Worm (Caenorhabditis elegans) whole organism, mixed stage, embryonic: ENCODE data around the gene ugt-3.

Experiments used
- M03D4.4 ChIP-seq: sonication (generic microtip); optimal IDR thresholded peaks from 2 replicates; lab custom pipeline; 2017; ENCODE audit warnings: mild to moderate bottlenecking, missing genetic modification characterization, missing compliant biosample characterization
- blmp-1 ChIP-seq: fragments of 150-350 bp; optimal IDR thresholded peaks from 2 replicates; lab custom pipeline; 2014; ENCODE audit warnings: missing biosample characterization, missing genetic modification characterization
- ceh-39 ChIP-seq: fragments of 150-350 bp; optimal IDR thresholded peaks from 2 replicates; lab custom pipeline; 2014; ENCODE audit warnings: missing biosample characterization, missing genetic modification characterization
- ceh-43 ChIP-seq: fragments of 200-800 bp; sonication (Bioruptor generic); optimal IDR thresholded peaks from 2 replicates; lab custom pipeline; 2018; ENCODE audit warnings: mild to moderate bottlenecking, missing genetic modification characterization, moderate library complexity, missing compliant biosample characterization
- ceh-83 ChIP-seq: fragments of 200-800 bp; sonication (Bioruptor generic); optimal IDR thresholded peaks from 2 replicates; lab custom pipeline; 2018; ENCODE audit warnings: mild to moderate bottlenecking, missing genetic modification characterization, missing compliant biosample characterization
- ces-1 ChIP-seq: fragments of 150-350 bp; optimal IDR thresholded peaks from 2 replicates; lab custom pipeline; 2014; ENCODE audit warnings: missing biosample characterization, missing genetic modification reagents, missing genetic modification characterization
- cnd-1 ChIP-seq: fragments of 200-800 bp; sonication (Bioruptor generic); optimal IDR thresholded peaks from 2 replicates; lab custom pipeline; 2018; ENCODE audit warnings: mild to moderate bottlenecking, missing genetic modification characterization, missing compliant biosample characterization
- drap-1 ChIP-seq: fragments of 200-800 bp; sonication (Bioruptor generic); optimal IDR thresholded peaks from 3 replicates; lab custom pipeline; 2018; ENCODE audit warnings: mild to moderate bottlenecking, missing genetic modification characterization, missing compliant biosample characterization
- elt-1 ChIP-seq: sonication (generic microtip); optimal IDR thresholded peaks from 2 replicates; lab custom pipeline; 2017; ENCODE audit warnings: missing genetic modification characterization, mild to moderate bottlenecking, missing compliant biosample characterization, antibody characterized with exemption, moderate library complexity, borderline replicate concordance; ENCODE audit not compliant: insufficient read depth
- flh-1 ChIP-seq: fragments of 200-800 bp; sonication (Bioruptor generic); optimal IDR thresholded peaks from 2 replicates; lab custom pipeline; 2018; ENCODE audit warnings: mild to moderate bottlenecking, missing genetic modification characterization, moderate library complexity, missing compliant biosample characterization
- ham-2 ChIP-seq: fragments of 200-800 bp; sonication (Bioruptor generic); optimal IDR thresholded peaks from 2 replicates; lab custom pipeline; 2018; ENCODE audit warnings: mild to moderate bottlenecking, missing genetic modification characterization, missing compliant biosample characterization
- hlh-1 ChIP-seq: fragments of 150-350 bp; optimal IDR thresholded peaks from 2 replicates; lab custom pipeline; 2014; ENCODE audit warnings: missing biosample characterization, missing genetic modification reagents, missing genetic modification characterization
- lin-13 ChIP-seq: fragments of 150-350 bp; optimal IDR thresholded peaks from 2 replicates; lab custom pipeline; 2014; ENCODE audit warnings: missing biosample characterization, missing genetic modification characterization
- lin-32 ChIP-seq: fragments of 200-800 bp; sonication (Bioruptor generic); optimal IDR thresholded peaks from 2 replicates; lab custom pipeline; 2018; ENCODE audit warnings: mild to moderate bottlenecking, missing genetic modification characterization, missing compliant biosample characterization
- lsy-2 ChIP-seq: fragments of 150-350 bp; optimal IDR thresholded peaks from 2 replicates; lab custom pipeline; 2014; ENCODE audit warnings: missing biosample characterization, missing genetic modification characterization
- mep-1 ChIP-seq: fragments of 150-350 bp; optimal IDR thresholded peaks from 2 replicates; lab custom pipeline; 2017; ENCODE audit warnings: missing biosample characterization, missing genetic modification reagents, missing genetic modification characterization, inconsistent platforms
- mls-2 ChIP-seq: sonication (generic microtip); optimal IDR thresholded peaks from 2 replicates; lab custom pipeline; 2016; ENCODE audit warnings: mild to moderate bottlenecking, missing genetic modification characterization, moderate library complexity, missing compliant biosample characterization
- nhr-12 ChIP-seq: fragments of 150-350 bp; optimal IDR thresholded peaks from 2 replicates; lab custom pipeline; 2014; ENCODE audit warnings: missing biosample characterization, missing genetic modification characterization
- nhr-2 ChIP-seq: fragments of 150-350 bp; optimal IDR thresholded peaks from 2 replicates; lab custom pipeline; 2014; ENCODE audit warnings: missing biosample characterization, missing genetic modification characterization
- nhr-237 ChIP-seq: fragments of 150-350 bp; optimal IDR thresholded peaks from 2 replicates; lab custom pipeline; 2014; ENCODE audit warnings: missing biosample characterization, missing genetic modification characterization
- nhr-28 ChIP-seq: fragments of 150-350 bp; optimal IDR thresholded peaks from 2 replicates; lab custom pipeline; 2014; ENCODE audit warnings: missing biosample characterization, missing genetic modification characterization
- nhr-76 ChIP-seq: sonication (generic microtip); optimal IDR thresholded peaks from 2 replicates; lab custom pipeline; 2017; ENCODE audit warnings: missing biosample characterization, missing genetic modification characterization
- pha-4 ChIP-seq: fragments of 150-350 bp; optimal IDR thresholded peaks from 2 replicates; lab custom pipeline; 2018; ENCODE audit warnings: missing biosample characterization, missing genetic modification reagents, missing genetic modification characterization
- sem-2 ChIP-seq: fragments of 200-800 bp; sonication (Bioruptor generic); optimal IDR thresholded peaks from 2 replicates; lab custom pipeline; 2018; ENCODE audit warnings: mild to moderate bottlenecking, missing genetic modification characterization, missing compliant biosample characterization
- snpc-4 ChIP-seq: fragments of 150-350 bp; optimal IDR thresholded peaks from 2 replicates; lab custom pipeline; 2014; ENCODE audit warnings: missing biosample characterization, missing genetic modification characterization
- sptf-1 ChIP-seq: sonication (generic microtip); optimal IDR thresholded peaks from 2 replicates; lab custom pipeline; 2017; ENCODE audit warnings: mild to moderate bottlenecking, missing genetic modification characterization, moderate library complexity, missing compliant biosample characterization
- tbx-8 ChIP-seq: fragments of 200-800 bp; sonication (Bioruptor generic); optimal IDR thresholded peaks from 2 replicates; lab custom pipeline; 2018; ENCODE audit warnings: mild to moderate bottlenecking, missing genetic modification characterization, moderate library complexity, missing compliant biosample characterization
- unc-120 ChIP-seq: sonication (generic microtip); optimal IDR thresholded peaks from 2 replicates; lab custom pipeline; 2017; ENCODE audit warnings: missing genetic modification characterization, missing compliant biosample characterization; ENCODE audit not compliant: poor library complexity, severe bottlenecking
- unc-39 ChIP-seq: fragments of 150-350 bp; optimal IDR thresholded peaks from 2 replicates; lab custom pipeline; 2014; ENCODE audit warnings: missing biosample characterization, missing genetic modification characterization
- unc-62 ChIP-seq: fragments of 150-350 bp; optimal IDR thresholded peaks from 2 replicates; lab custom pipeline; 2014; ENCODE audit warnings: missing biosample characterization, missing genetic modification reagents, missing genetic modification characterization
- zip-8 ChIP-seq: fragments of 150-350 bp; optimal IDR thresholded peaks from 2 replicates; lab custom pipeline; 2014; ENCODE audit warnings: missing biosample characterization, missing genetic modification characterization
- ztf-11 ChIP-seq: fragments of 150-350 bp; optimal IDR thresholded peaks from 2 replicates; lab custom pipeline; 2014; ENCODE audit warnings: missing biosample characterization, missing genetic modification characterization

Gene ugt-3

ce11 chrV:12816672-12817071 lies 16.6 kb upstream of the ugt-3 start:
- TF ChIP-seq ceh-83 (GFP tag; lab: Kevin White, UChicago) (no peak), nhr-12 (tag; lab: Kevin White, UChicago) (no peak)

DNA sequence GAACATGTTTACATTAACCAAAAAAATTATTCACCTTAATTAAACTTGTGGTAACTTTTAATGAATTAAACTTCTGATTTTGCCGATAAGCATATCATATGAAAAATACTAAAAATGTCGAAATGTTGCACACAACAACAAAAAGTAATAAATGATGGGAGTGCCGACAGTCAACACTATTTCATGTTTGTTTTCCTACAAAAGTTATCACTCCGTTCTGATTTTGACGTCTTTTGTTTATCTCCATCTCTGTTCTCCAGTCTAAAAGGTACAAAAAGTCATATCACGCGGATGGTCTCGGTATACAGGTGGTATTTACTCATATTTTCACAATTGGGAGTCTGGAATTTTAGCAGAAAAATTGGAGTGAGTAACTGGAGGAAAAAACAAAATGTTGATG lies 15.3 kb upstream of the ugt-3 start:
- TF ChIP-seq mls-2 (no peak), blmp-1 (tag; lab: Kevin White, UChicago) (no peak), elt-1 (tag; lab: Kevin White, UChicago) (no peak), zip-8 (no peak), mep-1 (tag; lab: Kevin White, UChicago) (no peak), flh-1 (GFP tag; lab: Kevin White, UChicago) (no peak), ceh-39 (tag; lab: Kevin White, UChicago) (no peak), drap-1 (GFP tag; lab: Kevin White, UChicago) (no peak), cnd-1 (no peak), nhr-28 (tag; lab: Kevin White, UChicago) (no peak), tbx-8 (GFP tag; lab: Kevin White, UChicago) (no peak), M03D4.4 (tag; lab: Kevin White, UChicago) (no peak), ceh-83 (GFP tag; lab: Kevin White, UChicago) (no peak)

DNA sequence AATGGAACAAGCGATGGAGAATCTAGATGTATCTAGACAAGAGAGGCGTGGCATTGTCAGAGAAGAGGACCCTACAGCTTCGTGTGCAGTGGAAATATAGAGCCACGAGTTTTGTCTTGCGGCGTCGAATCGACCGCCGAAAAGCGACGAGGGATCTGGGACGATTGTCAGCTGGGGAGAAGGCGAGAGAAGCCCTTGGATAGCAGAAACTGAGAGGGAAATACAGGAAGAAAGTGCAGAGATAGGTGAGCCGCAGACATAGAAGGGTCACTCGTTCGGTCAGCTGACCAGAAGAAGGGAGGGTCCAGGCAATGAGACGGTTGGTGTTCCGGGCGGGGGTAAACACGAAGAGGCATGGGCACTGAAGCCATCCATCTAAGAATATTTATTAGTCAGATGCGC lies 14.4 kb upstream of the ugt-3 start:
- peak; percentile 39 for TF ChIP-seq ces-1 (GFP tag; lab: Kevin White, UChicago)
- no peak for TF ChIP-seq ceh-39 (tag; lab: Kevin White, UChicago)
- TF ChIP-seq pha-4 (tag; lab: Kevin White, UChicago): peak; percentile 69
- TF ChIP-seq mep-1 (tag; lab: Kevin White, UChicago): no peak
- peak; percentile 13 for TF ChIP-seq ztf-11 (tag; lab: Kevin White, UChicago)
- peak; percentile 85 for TF ChIP-seq unc-120
- TF ChIP-seq unc-62: peak; percentile 55
- peak; percentile 75 for TF ChIP-seq ham-2 (GFP tag; lab: Kevin White, UChicago)
- TF ChIP-seq unc-39 (tag; lab: Kevin White, UChicago): no peak
- peak; percentile 9 for TF ChIP-seq lsy-2 (tag; lab: Kevin White, UChicago)
- peak; percentile 47 for TF ChIP-seq sptf-1 (tag; lab: Kevin White, UChicago)
- TF ChIP-seq hlh-1 (tag; lab: Kevin White, UChicago): peak; percentile 82
- peak; percentile 40 for TF ChIP-seq drap-1 (GFP tag; lab: Kevin White, UChicago)
- TF ChIP-seq, all 35 proteins: peak for 10

ce11 chrV:12814022-12814421 lies 14.0 kb upstream of the ugt-3 start, which contains the start of gene ZC443.3:
Gene ZC443.3, minus strand, starts transcription at chrV:12814122.
- TF ChIP-seq lin-13 (tag; lab: Kevin White, UChicago) (no peak), nhr-2 (tag; lab: Kevin White, UChicago) (no peak), unc-120 (no peak), ham-2 (GFP tag; lab: Kevin White, UChicago) (no peak), drap-1 (GFP tag; lab: Kevin White, UChicago) (no peak), nhr-237 (tag; lab: Kevin White, UChicago) (no peak), elt-1 (tag; lab: Kevin White, UChicago) (no peak), lsy-2 (tag; lab: Kevin White, UChicago) (no peak), snpc-4 (tag; lab: Kevin White, UChicago) (no peak), ces-1 (GFP tag; lab: Kevin White, UChicago) (no peak), nhr-12 (tag; lab: Kevin White, UChicago) (no peak), sem-2 (no peak), blmp-1 (tag; lab: Kevin White, UChicago) (no peak), ztf-11 (tag; lab: Kevin White, UChicago) (no peak), tbx-8 (GFP tag; lab: Kevin White, UChicago) (no peak), unc-62 (no peak), ceh-39 (tag; lab: Kevin White, UChicago) (no peak), ceh-83 (GFP tag; lab: Kevin White, UChicago) (no peak), sptf-1 (tag; lab: Kevin White, UChicago) (no peak), M03D4.4 (tag; lab: Kevin White, UChicago) (no peak)

DNA sequence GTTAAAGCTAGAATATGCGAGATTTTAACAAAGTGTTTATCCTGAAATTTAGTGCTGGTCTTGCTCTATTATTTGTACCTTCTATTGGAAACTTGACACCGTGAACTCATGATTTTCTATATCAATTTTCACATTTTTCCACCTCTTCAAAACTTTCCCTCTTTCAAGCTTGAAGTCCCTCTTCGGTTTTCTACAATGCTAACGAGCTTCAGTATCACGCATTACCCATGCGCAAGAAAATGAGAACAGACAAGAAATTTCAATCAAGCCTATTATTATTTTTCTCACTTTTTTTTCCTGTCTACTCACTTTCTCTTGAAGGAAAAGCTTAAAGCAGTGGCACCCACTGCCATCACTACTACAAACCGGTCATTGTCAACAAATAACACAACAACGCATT lies 11.7 kb upstream of the ugt-3 start:
- TF ChIP-seq zip-8 (no peak), mep-1 (tag; lab: Kevin White, UChicago) (no peak), elt-1 (tag; lab: Kevin White, UChicago) (no peak), ceh-43 (GFP tag; lab: Kevin White, UChicago) (no peak), nhr-76 (tag; lab: Kevin White, UChicago) (no peak), lsy-2 (tag; lab: Kevin White, UChicago) (no peak), ztf-11 (tag; lab: Kevin White, UChicago) (no peak), nhr-237 (tag; lab: Kevin White, UChicago) (no peak), unc-39 (tag; lab: Kevin White, UChicago) (no peak), lin-13 (tag; lab: Kevin White, UChicago) (no peak), M03D4.4 (tag; lab: Kevin White, UChicago) (no peak), tbx-8 (GFP tag; lab: Kevin White, UChicago) (no peak), sptf-1 (tag; lab: Kevin White, UChicago) (no peak), ceh-83 (GFP tag; lab: Kevin White, UChicago) (no peak), nhr-2 (tag; lab: Kevin White, UChicago) (no peak), ces-1 (GFP tag; lab: Kevin White, UChicago) (no peak), lin-32 (GFP tag; lab: Kevin White, UChicago) (no peak), flh-1 (GFP tag; lab: Kevin White, UChicago) (no peak), drap-1 (GFP tag; lab: Kevin White, UChicago) (no peak), nhr-12 (tag; lab: Kevin White, UChicago) (no peak)
- TF ChIP-seq, all 35 proteins: peak for 0
